Worm (Caenorhabditis elegans) whole organism, late embryonic: ENCODE measurements around the gene F20G2.5.

Experiments
- C38D4.7 ChIP-seq: fragments of 200-800 bp; sonication (Bioruptor generic); optimal IDR thresholded peaks from 2 replicates; lab custom pipeline; 2018; ENCODE audit warnings: mild to moderate bottlenecking, missing genetic modification characterization, moderate library complexity, missing compliant biosample characterization
- F13H6.1 ChIP-seq: sonication (generic microtip); optimal IDR thresholded peaks from 2 replicates; lab custom pipeline; 2016; ENCODE audit warnings: missing genetic modification characterization, missing compliant biosample characterization
- T23F11.4 ChIP-seq: fragments of 200-800 bp; sonication (Bioruptor generic); optimal IDR thresholded peaks from 2 replicates; lab custom pipeline; 2018; ENCODE audit warnings: mild to moderate bottlenecking, missing genetic modification characterization, missing compliant biosample characterization
- Y22D7AL.16 ChIP-seq: sonication (generic microtip); optimal IDR thresholded peaks from 2 replicates; lab custom pipeline; 2016; ENCODE audit warnings: missing genetic modification characterization, missing compliant biosample characterization
- ama-1 ChIP-seq: fragments of 150-350 bp; optimal IDR thresholded peaks from 2 replicates; lab custom pipeline; 2014
- ceh-14 ChIP-seq: sonication (generic microtip); optimal IDR thresholded peaks from 2 replicates; lab custom pipeline; 2016; ENCODE audit warnings: missing genotype, missing genetic modification characterization, missing compliant biosample characterization
- ceh-19 ChIP-seq: fragments of 200-800 bp; sonication (Bioruptor generic); optimal IDR thresholded peaks from 2 replicates; lab custom pipeline; 2018; ENCODE audit warnings: mild to moderate bottlenecking, missing genetic modification characterization, missing compliant biosample characterization
- ceh-2 ChIP-seq: sonication (generic microtip); optimal IDR thresholded peaks from 2 replicates; lab custom pipeline; 2016; ENCODE audit warnings: missing genotype, missing genetic modification characterization, missing compliant biosample characterization
- ceh-24 ChIP-seq: sonication (generic microtip); optimal IDR thresholded peaks from 2 replicates; lab custom pipeline; 2016; ENCODE audit warnings: mild to moderate bottlenecking, missing genetic modification characterization, missing compliant biosample characterization
- ceh-30 ChIP-seq: fragments of 150-350 bp; optimal IDR thresholded peaks from 2 replicates; lab custom pipeline; 2014; ENCODE audit warnings: missing biosample characterization, missing genetic modification characterization
- ceh-31 ChIP-seq: sonication (generic microtip); optimal IDR thresholded peaks from 2 replicates; lab custom pipeline; 2016; ENCODE audit warnings: missing genetic modification characterization, missing compliant biosample characterization
- ceh-34 ChIP-seq: sonication (generic microtip); optimal IDR thresholded peaks from 2 replicates; lab custom pipeline; 2016; ENCODE audit warnings: mild to moderate bottlenecking, missing genetic modification characterization, missing compliant biosample characterization
- ceh-45 ChIP-seq: fragments of 200-800 bp; sonication (Bioruptor generic); IDR thresholded peaks from 2 replicates; pipeline ENCODE4 v1.3.6; 2022; ENCODE audit warnings: missing genetic modification reagents, missing genetic modification characterization, missing compliant biosample characterization
- ceh-48 ChIP-seq: sonication (generic microtip); optimal IDR thresholded peaks from 2 replicates; lab custom pipeline; 2016; ENCODE audit warnings: missing genetic modification characterization, inconsistent platforms, missing compliant biosample characterization
- ceh-6 ChIP-seq: fragments of 200-800 bp; sonication (Bioruptor generic); optimal IDR thresholded peaks from 2 replicates; lab custom pipeline; 2018; ENCODE audit warnings: mild to moderate bottlenecking, missing genetic modification characterization, missing compliant biosample characterization
- che-1 ChIP-seq: sonication (generic microtip); optimal IDR thresholded peaks from 2 replicates; lab custom pipeline; 2016; ENCODE audit warnings: mild to moderate bottlenecking, missing genetic modification characterization, missing compliant biosample characterization
- dmd-4 ChIP-seq: sonication (generic microtip); optimal IDR thresholded peaks from 2 replicates; lab custom pipeline; 2016; ENCODE audit warnings: borderline replicate concordance, missing genetic modification characterization, missing compliant biosample characterization
- dve-1 ChIP-seq: sonication (generic microtip); optimal IDR thresholded peaks from 2 replicates; lab custom pipeline; 2017; ENCODE audit warnings: antibody characterized with exemption, mild to moderate bottlenecking, missing genetic modification characterization, missing compliant biosample characterization
- elt-4 ChIP-seq: sonication (generic microtip); optimal IDR thresholded peaks from 2 replicates; lab custom pipeline; 2016; ENCODE audit warnings: missing genetic modification characterization, missing compliant biosample characterization
- ets-4 ChIP-seq: sonication (generic microtip); optimal IDR thresholded peaks from 2 replicates; lab custom pipeline; 2016; ENCODE audit warnings: missing genetic modification characterization, missing compliant biosample characterization
- eyg-1 ChIP-seq: sonication (generic microtip); optimal IDR thresholded peaks from 2 replicates; lab custom pipeline; 2016; ENCODE audit warnings: missing genotype, missing genetic modification characterization, missing compliant biosample characterization
- fax-1 ChIP-seq: sonication (generic microtip); optimal IDR thresholded peaks from 2 replicates; lab custom pipeline; 2016; ENCODE audit warnings: missing genotype, missing genetic modification characterization, missing compliant biosample characterization
- fkh-10 ChIP-seq: fragments of 150-350 bp; optimal IDR thresholded peaks from 2 replicates; lab custom pipeline; 2014; ENCODE audit warnings: missing biosample characterization, missing genetic modification reagents, missing genetic modification characterization
- hlh-13 ChIP-seq: fragments of 200-800 bp; sonication (Bioruptor generic); optimal IDR thresholded peaks from 2 replicates; lab custom pipeline; 2018; ENCODE audit warnings: mild to moderate bottlenecking, missing genetic modification characterization, missing compliant biosample characterization
- hlh-30 ChIP-seq: sonication (generic microtip); optimal IDR thresholded peaks from 2 replicates; lab custom pipeline; 2017; ENCODE audit warnings: antibody characterized with exemption, missing genetic modification characterization, missing compliant biosample characterization; ENCODE audit not compliant: insufficient read depth
- hlh-6 ChIP-seq: sonication (generic microtip); optimal IDR thresholded peaks from 2 replicates; lab custom pipeline; 2016; ENCODE audit warnings: missing genotype, missing genetic modification characterization, missing compliant biosample characterization
- hlh-8 ChIP-seq: sonication (generic microtip); optimal IDR thresholded peaks from 2 replicates; lab custom pipeline; 2016; ENCODE audit warnings: missing genotype, missing genetic modification characterization, missing compliant biosample characterization
- lim-6 ChIP-seq: sonication (generic microtip); optimal IDR thresholded peaks from 2 replicates; lab custom pipeline; 2016; ENCODE audit warnings: missing genetic modification characterization, missing compliant biosample characterization
- madf-2 ChIP-seq: sonication (generic microtip); optimal IDR thresholded peaks from 2 replicates; lab custom pipeline; 2017; ENCODE audit warnings: missing genetic modification characterization, missing compliant biosample characterization
- mec-3 ChIP-seq: sonication (generic microtip); optimal IDR thresholded peaks from 2 replicates; lab custom pipeline; 2016; ENCODE audit warnings: borderline replicate concordance, missing genetic modification characterization, missing compliant biosample characterization
- nfya-1 ChIP-seq: sonication (generic microtip); optimal IDR thresholded peaks from 2 replicates; lab custom pipeline; 2017; ENCODE audit warnings: missing genetic modification characterization, mild to moderate bottlenecking, missing compliant biosample characterization, antibody characterized with exemption, moderate library complexity
- nhr-232 ChIP-seq: sonication (generic microtip); optimal IDR thresholded peaks from 2 replicates; lab custom pipeline; 2016; ENCODE audit warnings: missing genetic modification characterization, missing compliant biosample characterization
- pat-9 ChIP-seq: fragments of 200-800 bp; sonication (Bioruptor generic); optimal IDR thresholded peaks from 2 replicates; lab custom pipeline; 2018; ENCODE audit warnings: mild to moderate bottlenecking, missing genetic modification characterization, moderate library complexity, missing compliant biosample characterization
- pax-1 ChIP-seq: fragments of 150-350 bp; optimal IDR thresholded peaks from 2 replicates; lab custom pipeline; 2014; ENCODE audit warnings: missing biosample characterization, missing genetic modification characterization
- pha-2 ChIP-seq: sonication (generic microtip); optimal IDR thresholded peaks from 2 replicates; lab custom pipeline; 2017; ENCODE audit warnings: mild to moderate bottlenecking, missing genetic modification characterization, missing compliant biosample characterization
- pqm-1 ChIP-seq: sonication (generic microtip); optimal IDR thresholded peaks from 2 replicates; lab custom pipeline; 2016; ENCODE audit warnings: missing genetic modification characterization, missing compliant biosample characterization
- ref-2 ChIP-seq: sonication (generic microtip); optimal IDR thresholded peaks from 2 replicates; lab custom pipeline; 2016; ENCODE audit warnings: missing genetic modification characterization, missing compliant biosample characterization
- rnt-1 ChIP-seq: sonication (generic microtip); optimal IDR thresholded peaks from 2 replicates; lab custom pipeline; 2016; ENCODE audit warnings: missing genetic modification characterization, missing compliant biosample characterization
- sox-4 ChIP-seq: sonication (generic microtip); optimal IDR thresholded peaks from 2 replicates; lab custom pipeline; 2017; ENCODE audit warnings: mild to moderate bottlenecking, missing genetic modification characterization, inconsistent platforms, missing compliant biosample characterization
- syd-9 ChIP-seq: sonication (generic microtip); optimal IDR thresholded peaks from 2 replicates; lab custom pipeline; 2016; ENCODE audit warnings: mild to moderate bottlenecking, missing genetic modification characterization, moderate library complexity, missing compliant biosample characterization
- ttx-3 ChIP-seq: sonication (generic microtip); optimal IDR thresholded peaks from 2 replicates; lab custom pipeline; 2016; ENCODE audit warnings: missing genetic modification reagents, missing genetic modification characterization, missing compliant biosample characterization
- unc-3 ChIP-seq, 2 experiments: fragments of 200-800 bp in 1 of 2; sonication (Bioruptor generic) in 1 of 2; sonication (generic microtip) in 1 of 2; conservative IDR thresholded peaks in 1 of 2; optimal IDR thresholded peaks in 1 of 2; 2 replicates each; pipeline versions ENCODE4 v1.3.6 to Lab custom; 2016 to 2022; ENCODE audit warnings: missing compliant biosample characterization in 2 of 2, missing genetic modification characterization in 2 of 2, missing genetic modification reagents in 1 of 2
- unc-42 ChIP-seq: sonication (generic microtip); optimal IDR thresholded peaks from 2 replicates; lab custom pipeline; 2016; ENCODE audit warnings: missing genotype, missing genetic modification characterization, missing compliant biosample characterization
- unc-86 ChIP-seq: sonication (generic microtip); optimal IDR thresholded peaks from 2 replicates; lab custom pipeline; 2016; ENCODE audit warnings: missing genetic modification characterization, missing compliant biosample characterization
- zip-5 ChIP-seq: sonication (generic microtip); optimal IDR thresholded peaks from 2 replicates; lab custom pipeline; 2016; ENCODE audit warnings: missing genetic modification characterization, missing compliant biosample characterization
- ztf-16 ChIP-seq: sonication (generic microtip); optimal IDR thresholded peaks from 2 replicates; lab custom pipeline; 2017; ENCODE audit warnings: missing genetic modification characterization, missing compliant biosample characterization

F20G2.5 gene

DNA sequence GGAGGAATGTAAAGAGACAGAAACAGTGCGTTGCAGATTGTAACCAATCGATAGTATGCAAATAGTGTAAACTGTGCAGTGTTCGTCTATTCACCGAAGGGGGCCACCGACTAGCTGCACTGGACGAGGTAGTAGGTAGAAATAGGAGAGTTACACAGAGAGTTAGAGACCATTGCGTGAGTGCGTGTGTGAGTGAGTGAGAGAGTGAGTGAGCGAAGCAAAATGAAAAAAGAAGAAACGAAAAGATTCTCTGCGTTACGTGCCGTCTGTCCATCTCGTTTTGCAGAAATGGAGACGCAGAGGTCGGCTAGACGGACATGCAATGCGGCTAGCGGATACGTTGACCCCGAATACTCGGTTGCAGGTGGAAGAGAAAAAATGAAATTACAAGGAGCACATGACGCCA is 37.2 kb downstream of the F20G2.5 start (continued):
- TF ChIP-seq ceh-2 (tag; lab: Kevin White, UChicago): peak; percentile 42
- TF ChIP-seq fkh-10: no peak
- TF ChIP-seq Y22D7AL.16 (tag; lab: Kevin White, UChicago): no peak
- TF ChIP-seq hlh-13: no peak
- TF ChIP-seq pha-2 (tag; lab: Kevin White, UChicago): no peak
- peak; percentile 79 for TF ChIP-seq nfya-1 (tag; lab: Kevin White, UChicago)
- no peak for TF ChIP-seq lim-6 (tag; lab: Kevin White, UChicago)
- peak; percentile 44 for TF ChIP-seq hlh-8 (tag; lab: Kevin White, UChicago)
- no peak for TF ChIP-seq elt-4
- TF ChIP-seq pqm-1 (tag; lab: Kevin White, UChicago): no peak
- TF ChIP-seq ceh-14 (tag; lab: Kevin White, UChicago): peak; percentile 6
- no peak for TF ChIP-seq dmd-4 (tag; lab: Kevin White, UChicago)
- no peak for TF ChIP-seq eyg-1 (tag; lab: Kevin White, UChicago)
- TF ChIP-seq ceh-19: no peak
- peak; percentile 75 for TF ChIP-seq ref-2 (tag; lab: Kevin White, UChicago)
- no peak for TF ChIP-seq unc-86 (tag; lab: Kevin White, UChicago)
- TF ChIP-seq mec-3: no peak
- TF ChIP-seq ceh-48 (tag; lab: Kevin White, UChicago): no peak
- TF ChIP-seq ztf-16 (tag; lab: Kevin White, UChicago): no peak
- no peak for TF ChIP-seq unc-3 (GFP tag; conservative IDR thresholded peaks at IDR 0.05; lab: Robert Waterston, UW)
- no peak for TF ChIP-seq unc-3 (tag; optimal IDR thresholded peaks at IDR 0.05; lab: Kevin White, UChicago)
- TF ChIP-seq ttx-3 (tag; lab: Kevin White, UChicago): no peak
- TF ChIP-seq unc-42 (tag; lab: Kevin White, UChicago): peak; percentile 53
- peak; percentile 77 for TF ChIP-seq ceh-31 (tag; lab: Kevin White, UChicago)
- TF ChIP-seq C38D4.7 (GFP tag; lab: Kevin White, UChicago): no peak
- TF ChIP-seq T23F11.4 (GFP tag; lab: Kevin White, UChicago): no peak
- TF ChIP-seq ets-4 (tag; lab: Kevin White, UChicago): no peak
- TF ChIP-seq ceh-34 (tag; lab: Kevin White, UChicago): peak; percentile 81
- no peak for TF ChIP-seq madf-2
- no peak for TF ChIP-seq pat-9 (tag; lab: Kevin White, UChicago)
- peak; percentile 39 for TF ChIP-seq rnt-1 (tag; lab: Kevin White, UChicago)
- no peak for TF ChIP-seq zip-5 (tag; lab: Kevin White, UChicago)
- TF ChIP-seq F13H6.1 (tag; lab: Kevin White, UChicago): peak; percentile 33
- peak; percentile 12 for TF ChIP-seq pax-1 (tag; lab: Kevin White, UChicago)
- peak; percentile 59 for TF ChIP-seq hlh-30
- no peak for TF ChIP-seq dve-1 (tag; lab: Kevin White, UChicago)
- TF ChIP-seq hlh-6: no peak
- TF ChIP-seq syd-9 (tag; lab: Kevin White, UChicago): peak; percentile 50
- TF ChIP-seq ceh-30 (tag; lab: Kevin White, UChicago): peak; percentile 9
- TF ChIP-seq ceh-45 (GFP tag; lab: Robert Waterston, UW): no peak
- TF ChIP-seq sox-4 (tag; lab: Kevin White, UChicago): no peak
- no peak for TF ChIP-seq nhr-232 (tag; lab: Kevin White, UChicago)
- TF ChIP-seq ceh-6 (GFP tag; lab: Kevin White, UChicago): no peak
- no peak for TF ChIP-seq che-1

DNA sequence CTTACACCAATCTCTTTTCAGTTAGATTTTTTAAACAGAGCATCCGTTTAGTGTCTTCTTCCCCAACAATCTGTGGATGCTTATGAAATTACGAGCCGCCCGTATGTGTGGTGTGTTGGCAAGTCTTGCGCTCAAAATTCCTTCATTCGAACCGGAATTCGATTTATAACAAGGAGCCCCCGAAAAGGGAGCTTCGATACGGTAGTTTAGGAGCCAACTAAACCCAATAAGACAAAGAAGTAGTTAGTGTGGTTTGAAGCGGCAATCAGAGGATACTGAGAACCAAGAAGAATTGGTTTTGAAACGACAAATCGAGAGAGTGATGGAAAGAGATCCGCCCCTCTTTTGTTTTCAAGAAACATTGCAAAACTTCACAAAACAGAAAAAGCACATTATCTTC is 41.0 kb downstream of the F20G2.5 start:
- TF ChIP-seq ceh-48 (tag; lab: Kevin White, UChicago) (no peak), fax-1 (tag; lab: Kevin White, UChicago) (no peak), ttx-3 (tag; lab: Kevin White, UChicago) (no peak), unc-42 (tag; lab: Kevin White, UChicago) (peak; percentile 68), ama-1 (lab: Kevin White, UChicago) (no peak), ceh-24 (tag; lab: Kevin White, UChicago) (no peak), C38D4.7 (GFP tag; lab: Kevin White, UChicago) (no peak), hlh-30 (no peak), sox-4 (tag; lab: Kevin White, UChicago) (no peak)
